Fruit fly (Drosophila melanogaster) whole organism, embryonic: ENCODE measurements around the gene CG15537.

Experiments used
- Asciz ChIP-seq: fragments of 200-800 bp; sonication (Bioruptor generic); optimal IDR thresholded peaks from 2 replicates; lab custom pipeline; 2017; ENCODE audit warnings: missing biosample characterization, mild to moderate bottlenecking, missing genetic modification characterization, missing genetic modification reagents
- CG12744 ChIP-seq: fragments of 200-800 bp; sonication (Bioruptor generic); optimal IDR thresholded peaks from 2 replicates; lab custom pipeline; 2016; ENCODE audit warnings: missing biosample characterization, missing genetic modification characterization
- CG1529 ChIP-seq: fragments of 200-800 bp; sonication (Bioruptor generic); optimal IDR thresholded peaks from 3 replicates; lab custom pipeline; 2018; ENCODE audit warnings: missing biosample characterization, missing genetic modification characterization
- CG1602 ChIP-seq: fragments of 200-800 bp; sonication (Bioruptor generic); optimal IDR thresholded peaks from 3 replicates; lab custom pipeline; 2016; ENCODE audit warnings: missing biosample characterization, missing genetic modification characterization
- CG16813 ChIP-seq: fragments of 200-800 bp; sonication (Bioruptor generic); IDR thresholded peaks from 3 replicates; pipeline ENCODE4 v1.3.6; 2022; ENCODE audit warnings: missing biosample characterization, missing genetic modification characterization; ENCODE audit not compliant: partially characterized antibody
- CG17612 ChIP-seq: fragments of 200-800 bp; sonication (Bioruptor generic); IDR thresholded peaks from 2 replicates; pipeline ENCODE4 v1.3.6; 2022; ENCODE audit warnings: missing biosample characterization, missing genetic modification characterization
- CG2116 ChIP-seq: fragments of 200-800 bp; sonication (Bioruptor generic); optimal IDR thresholded peaks from 3 replicates; lab custom pipeline; 2018; ENCODE audit warnings: missing biosample characterization, mild to moderate bottlenecking, missing genetic modification characterization
- CG2889 ChIP-seq: fragments of 200-800 bp; sonication (Bioruptor generic); IDR thresholded peaks from 3 replicates; pipeline ENCODE4 v1.3.6; 2022; ENCODE audit warnings: missing biosample characterization, missing genetic modification characterization
- CG3065 ChIP-seq: fragments of 200-800 bp; sonication (Bioruptor generic); optimal IDR thresholded peaks from 2 replicates; lab custom pipeline; 2016; ENCODE audit warnings: missing biosample characterization, missing genetic modification characterization
- CG33557 ChIP-seq: fragments of 200-800 bp; sonication (Bioruptor generic); optimal IDR thresholded peaks from 2 replicates; lab custom pipeline; 2019; ENCODE audit warnings: missing biosample characterization, mild to moderate bottlenecking, missing genetic modification characterization, moderate library complexity
- CG4854 ChIP-seq: fragments of 200-800 bp; sonication (Bioruptor generic); optimal IDR thresholded peaks from 2 replicates; lab custom pipeline; 2016; ENCODE audit warnings: missing biosample characterization, missing genetic modification characterization, inconsistent platforms
- CG5953 ChIP-seq: fragments of 200-800 bp; sonication (Bioruptor generic); IDR thresholded peaks from 2 replicates; pipeline ENCODE4 v1.3.6; 2022; ENCODE audit warnings: missing biosample characterization, missing genetic modification characterization
- CG6813 ChIP-seq: fragments of 200-800 bp; sonication (Bioruptor generic); optimal IDR thresholded peaks from 2 replicates; lab custom pipeline; 2017; ENCODE audit warnings: missing biosample characterization, missing genetic modification characterization, mild to moderate bottlenecking, moderate library complexity, missing genetic modification reagents
- CG7963 ChIP-seq: fragments of 200-800 bp; sonication (Bioruptor generic); IDR thresholded peaks from 3 replicates; pipeline ENCODE4 v1.3.6; 2022; ENCODE audit warnings: missing biosample characterization, missing genetic modification characterization; ENCODE audit not compliant: partially characterized antibody
- CG8290 ChIP-seq, 3 experiments: fragments of 200-800 bp; sonication (Bioruptor generic); optimal IDR thresholded peaks; 2 replicates each; lab custom pipeline; 2016 to 2019; ENCODE audit warnings: missing biosample characterization in 3 of 3, missing genetic modification characterization in 3 of 3, mild to moderate bottlenecking in 2 of 3, moderate library complexity in 1 of 3
- CoRest ChIP-seq: fragments of 200-800 bp; sonication (Bioruptor generic); optimal IDR thresholded peaks from 3 replicates; lab custom pipeline; 2018; ENCODE audit warnings: missing biosample characterization, mild to moderate bottlenecking, missing genetic modification characterization, moderate library complexity
- Dad ChIP-seq: fragments of 200-800 bp; sonication (Bioruptor generic); optimal IDR thresholded peaks from 3 replicates; lab custom pipeline; 2016; ENCODE audit warnings: missing biosample characterization, missing genetic modification characterization
- Doc3 ChIP-seq: fragments of 200-800 bp; sonication (Bioruptor generic); IDR thresholded peaks from 3 replicates; pipeline ENCODE4 v1.3.6; 2022; ENCODE audit warnings: missing biosample characterization, missing genetic modification characterization; ENCODE audit not compliant: partially characterized antibody
- ERR ChIP-seq: fragments of 200-800 bp; sonication (Bioruptor generic); optimal IDR thresholded peaks from 2 replicates; lab custom pipeline; 2016; ENCODE audit warnings: missing biosample characterization, missing genetic modification characterization
- Gsc ChIP-seq: fragments of 200-800 bp; sonication (Bioruptor generic); IDR thresholded peaks from 2 replicates; pipeline ENCODE4 v1.3.6; 2022; ENCODE audit warnings: missing biosample characterization, missing genetic modification characterization
- H15 ChIP-seq: fragments of 200-800 bp; sonication (Bioruptor generic); IDR thresholded peaks from 3 replicates; pipeline ENCODE4 v1.3.6; 2022; ENCODE audit warnings: missing biosample characterization, missing genetic modification characterization
- Mad ChIP-seq: fragments of 200-800 bp; sonication (Bioruptor generic); optimal IDR thresholded peaks from 2 replicates; lab custom pipeline; 2016; ENCODE audit warnings: missing biosample characterization, missing genetic modification characterization
- Med ChIP-seq: fragments of 200-800 bp; sonication (Bioruptor generic); peaks from one replicate; lab custom pipeline; 2016; ENCODE audit warnings: missing biosample characterization, missing genetic modification characterization, mild to moderate bottlenecking, inconsistent platforms, moderate library complexity
- NK7.1 ChIP-seq: fragments of 200-800 bp; sonication (Bioruptor generic); optimal IDR thresholded peaks from 3 replicates; lab custom pipeline; 2016; ENCODE audit warnings: missing biosample characterization, missing genetic modification characterization
- Neu2 ChIP-seq: fragments of 200-800 bp; sonication (Bioruptor generic); optimal IDR thresholded peaks from 3 replicates; lab custom pipeline; 2016; ENCODE audit warnings: missing biosample characterization, missing genetic modification characterization, borderline replicate concordance
- NfI ChIP-seq: fragments of 200-800 bp; sonication (Bioruptor generic); optimal IDR thresholded peaks from 3 replicates; lab custom pipeline; 2018; ENCODE audit warnings: missing biosample characterization, mild to moderate bottlenecking, missing genetic modification characterization, moderate library complexity
- Opbp ChIP-seq: fragments of 200-800 bp; sonication (Bioruptor generic); IDR thresholded peaks from 3 replicates; pipeline ENCODE4 v1.3.6; 2022; ENCODE audit warnings: missing biosample characterization, missing genetic modification characterization; ENCODE audit not compliant: partially characterized antibody
- Rfx ChIP-seq: fragments of 200-800 bp; sonication (Bioruptor generic); IDR thresholded peaks from 2 replicates; pipeline ENCODE4 v1.3.6; 2022; ENCODE audit warnings: missing biosample characterization, missing genetic modification characterization
- Side ChIP-seq: fragments of 200-800 bp; sonication (Bioruptor generic); optimal IDR thresholded peaks from 2 replicates; lab custom pipeline; 2016; ENCODE audit warnings: missing biosample characterization, missing genetic modification characterization
- Stat92E ChIP-seq, 3 experiments: fragments of >200 bp in 2 of 3; fragments of 200-800 bp in 1 of 3; sonication (Bioruptor generic) in 1 of 3; optimal IDR thresholded peaks; 2 replicates each; lab custom pipeline; 2017 to 2019; ENCODE audit warnings: missing biosample characterization in 3 of 3, missing genetic modification characterization in 3 of 3, mild to moderate bottlenecking in 1 of 3, moderate library complexity in 1 of 3
- Xbp1 ChIP-seq: fragments of 200-800 bp; sonication (Bioruptor generic); optimal IDR thresholded peaks from 3 replicates; lab custom pipeline; 2016; ENCODE audit warnings: missing biosample characterization, mild to moderate bottlenecking, missing genetic modification characterization
- Xrp1 ChIP-seq: fragments of 200-800 bp; sonication (Bioruptor generic); IDR thresholded peaks from 2 replicates; pipeline ENCODE4 v1.3.6; 2022; ENCODE audit warnings: missing biosample characterization, missing genetic modification characterization
- bbx ChIP-seq: fragments of 200-800 bp; sonication (Bioruptor generic); IDR thresholded peaks from 2 replicates; pipeline ENCODE4 v1.3.6; 2022; ENCODE audit warnings: missing biosample characterization, missing genetic modification characterization; ENCODE audit not compliant: partially characterized antibody
- corto ChIP-seq: fragments of 200-800 bp; sonication (Bioruptor generic); optimal IDR thresholded peaks from 2 replicates; lab custom pipeline; 2016; ENCODE audit warnings: missing biosample characterization, mild to moderate bottlenecking, missing genetic modification characterization, moderate library complexity
- dmrt11E ChIP-seq: fragments of 200-800 bp; sonication (Bioruptor generic); optimal IDR thresholded peaks from 3 replicates; lab custom pipeline; 2018; ENCODE audit warnings: missing biosample characterization, mild to moderate bottlenecking, missing genetic modification characterization, moderate library complexity
- eve ChIP-seq, 2 experiments: fragments of >200 bp; optimal IDR thresholded peaks; 2 replicates each; lab custom pipeline; 2017; ENCODE audit warnings: missing biosample characterization in 2 of 2, missing genetic modification characterization in 2 of 2
- gce ChIP-seq: fragments of 200-800 bp; sonication (Bioruptor generic); IDR thresholded peaks from 3 replicates; pipeline ENCODE4 v1.3.6; 2022; ENCODE audit warnings: missing biosample characterization, missing genetic modification characterization
- inv ChIP-seq: fragments of 200-800 bp; sonication (Bioruptor generic); IDR thresholded peaks from 2 replicates; pipeline ENCODE4 v1.3.6; 2022; ENCODE audit warnings: missing biosample characterization, missing genetic modification characterization; ENCODE audit not compliant: partially characterized antibody
- klu ChIP-seq: fragments of 200-800 bp; sonication (Bioruptor generic); IDR thresholded peaks from 2 replicates; pipeline ENCODE4 v1.3.6; 2022; ENCODE audit warnings: missing biosample characterization, missing genetic modification characterization
- mld ChIP-seq: fragments of 200-800 bp; sonication (Bioruptor generic); IDR thresholded peaks from 3 replicates; pipeline ENCODE4 v1.3.6; 2022; ENCODE audit warnings: missing biosample characterization, missing genetic modification characterization; ENCODE audit not compliant: partially characterized antibody
- pfk ChIP-seq: fragments of 200-800 bp; sonication (Bioruptor generic); optimal IDR thresholded peaks from 2 replicates; lab custom pipeline; 2018; ENCODE audit warnings: missing biosample characterization, mild to moderate bottlenecking, missing genetic modification characterization, moderate library complexity
- pnt ChIP-seq: fragments of 200-800 bp; sonication (Bioruptor generic); optimal IDR thresholded peaks from 3 replicates; lab custom pipeline; 2016; ENCODE audit warnings: missing biosample characterization, missing genetic modification characterization
- prd ChIP-seq, 3 experiments: fragments of >200 bp in 2 of 3; fragments of 200-800 bp in 1 of 3; sonication (Bioruptor generic) in 1 of 3; optimal IDR thresholded peaks in 2 of 3; IDR thresholded peaks in 1 of 3; 2 replicates in 2 of 3; 3 replicates in 1 of 3; pipeline versions ENCODE4 v1.3.6 to Lab custom; 2017 to 2022; ENCODE audit warnings: missing biosample characterization in 1 of 3, missing genetic modification characterization in 1 of 3
- pzg ChIP-seq: fragments of 200-800 bp; sonication (Bioruptor generic); optimal IDR thresholded peaks from 3 replicates; lab custom pipeline; 2018; ENCODE audit warnings: missing biosample characterization, mild to moderate bottlenecking, missing genetic modification characterization, moderate library complexity
- schlank ChIP-seq: fragments of 200-800 bp; sonication (Bioruptor generic); optimal IDR thresholded peaks from 2 replicates; lab custom pipeline; 2018; ENCODE audit warnings: missing biosample characterization, mild to moderate bottlenecking, missing genetic modification characterization
- sug ChIP-seq: fragments of 200-800 bp; optimal IDR thresholded peaks from 2 replicates; lab custom pipeline; 2019; ENCODE audit warnings: missing biosample characterization, mild to moderate bottlenecking, missing genetic modification characterization, moderate library complexity
- trem ChIP-seq: fragments of 200-800 bp; optimal IDR thresholded peaks from 3 replicates; lab custom pipeline; 2019; ENCODE audit warnings: missing biosample characterization, mild to moderate bottlenecking, missing genetic modification characterization, moderate library complexity
- zen ChIP-seq: fragments of 200-800 bp; sonication (Bioruptor generic); optimal IDR thresholded peaks from 3 replicates; lab custom pipeline; 2018; ENCODE audit warnings: missing biosample characterization, mild to moderate bottlenecking, missing genetic modification characterization, moderate library complexity
- zen2 ChIP-seq: fragments of 200-800 bp; sonication (Bioruptor generic); IDR thresholded peaks from 3 replicates; pipeline ENCODE4 v1.3.6; 2022; ENCODE audit warnings: missing biosample characterization, missing genetic modification characterization; ENCODE audit not compliant: partially characterized antibody

CG15537 gene

DNA sequence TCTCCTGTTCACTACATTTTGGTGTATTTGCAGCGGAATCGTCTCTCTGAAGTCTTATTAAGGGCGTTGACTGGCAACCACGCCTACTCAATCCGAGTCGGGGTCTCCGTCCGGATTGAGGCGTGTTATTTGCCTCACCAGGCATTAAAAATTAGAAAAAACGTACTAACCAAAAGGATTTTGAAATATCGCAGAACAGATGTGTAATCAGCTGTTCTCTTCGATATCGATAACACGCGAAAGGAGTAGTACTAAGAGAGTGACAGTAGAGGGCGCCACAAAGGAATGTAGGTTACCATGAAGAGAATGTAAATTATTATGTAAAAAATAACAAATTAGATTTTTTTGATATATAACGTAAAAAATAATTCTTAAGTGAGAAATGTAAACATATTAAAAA is 18.4 kb downstream of the CG15537 start, which contains the start of gene CG15536 (continued):
- TF ChIP-seq NK7.1 (GFP tag; lab: Kevin White, UChicago) = no peak
- TF ChIP-seq trem (tag; lab: Kevin White, UChicago) = peak; percentile 47
- no peak for TF ChIP-seq CG33557 (GFP tag; lab: Kevin White, UChicago)
- no peak for TF ChIP-seq CG3065 (GFP tag; lab: Kevin White, UChicago)
- no peak for TF ChIP-seq schlank (tag; lab: Kevin White, UChicago)
- TF ChIP-seq inv = peak; percentile 35
- no peak for TF ChIP-seq CG8290 (GFP tag; optimal IDR thresholded peaks at IDR 0.05; lab: Kevin White, UChicago)
- TF ChIP-seq CG8290 (tag; optimal IDR thresholded peaks at IDR 0.05; lab: Kevin White, UChicago) = peak in 1 of 2 experiments; percentile 32
- peak; percentile 0 for TF ChIP-seq NfI
- TF ChIP-seq Xbp1 = peak; percentile 7
- no peak for TF ChIP-seq Neu2 (GFP tag; lab: Kevin White, UChicago)
- TF ChIP-seq CoRest (tag; lab: Kevin White, UChicago) = no peak
- no peak for TF ChIP-seq CG4854
- TF ChIP-seq H15 (GFP tag; lab: Robert Waterston, UW) = no peak
- no peak for TF ChIP-seq zen (tag; lab: Kevin White, UChicago)
- no peak for TF ChIP-seq Mad (GFP tag; lab: Kevin White, UChicago)
- TF ChIP-seq ERR = no peak
- TF ChIP-seq gce (GFP tag; lab: Robert Waterston, UW) = no peak
- TF ChIP-seq Asciz (GFP tag; lab: Kevin White, UChicago) = no peak
- no peak for TF ChIP-seq CG2889 (GFP tag; lab: Robert Waterston, UW)
- peak; percentile 62 for TF ChIP-seq pzg (GFP tag; lab: Kevin White, UChicago)
- TF ChIP-seq mld = no peak
- TF ChIP-seq CG1602 (GFP tag; lab: Kevin White, UChicago) = no peak
- TF ChIP-seq eve (GFP tag; optimal IDR thresholded peaks at IDR 0.05; lab: Kevin White, UChicago) = no peak
- peak; percentile 47; the same call in 2 of the 3 replicates for TF ChIP-seq Doc3
- TF ChIP-seq CG7963 (GFP tag; lab: Robert Waterston, UW) = peak; percentile 46; the same call in 1 of the 3 replicates
- no peak for TF ChIP-seq klu (GFP tag; lab: Robert Waterston, UW)
- TF ChIP-seq Med (GFP tag; lab: Kevin White, UChicago) = peak; percentile 56
- TF ChIP-seq Side (GFP tag; lab: Kevin White, UChicago) = no peak
- no peak for TF ChIP-seq Dad (GFP tag; lab: Kevin White, UChicago)
- no peak for TF ChIP-seq CG6813 (GFP tag; lab: Kevin White, UChicago)
- TF ChIP-seq bbx = peak; percentile 67
- peak; percentile 59 for TF ChIP-seq CG16813
- no peak for TF ChIP-seq pnt (GFP tag; lab: Kevin White, UChicago)
- TF ChIP-seq CG1529 = no peak
- 0 out of 3 replicates have a peak, but pooled peaks have one; percentile 12 for TF ChIP-seq Opbp (GFP tag; lab: Robert Waterston, UW)
- TF ChIP-seq Xrp1 = no peak
- no peak for TF ChIP-seq dmrt11E (tag; lab: Kevin White, UChicago)
- TF ChIP-seq pfk (GFP tag; lab: Kevin White, UChicago) = no peak
- no peak for TF ChIP-seq CG12744 (GFP tag; lab: Kevin White, UChicago)
- no peak for TF ChIP-seq prd (optimal IDR thresholded peaks at IDR 0.05; lab: Kevin White, UChicago)
- no peak for TF ChIP-seq prd (GFP tag; IDR thresholded peaks at IDR 0.05; lab: Robert Waterston, UW)
- TF ChIP-seq Gsc = no peak
- no peak for TF ChIP-seq CG17612 (GFP tag; lab: Robert Waterston, UW)
- TF ChIP-seq Rfx = no peak
- TF ChIP-seq corto = no peak
- TF ChIP-seq CG5953 (GFP tag; lab: Robert Waterston, UW) = no peak
- TF ChIP-seq zen2 (GFP tag; lab: Robert Waterston, UW) = peak; percentile 15; the same call in 2 of the 3 replicates
- peak; percentile 60 for TF ChIP-seq CG2116 (GFP tag; lab: Kevin White, UChicago)
- peak; percentile 17 for TF ChIP-seq sug (tag; lab: Kevin White, UChicago)
- TF ChIP-seq Stat92E (GFP tag; optimal IDR thresholded peaks at IDR 0.05; lab: Kevin White, UChicago) = no peak
